Fruit fly (Drosophila melanogaster) whole organism, embryonic: ENCODE results near the gene Trm1.

Experiments
- ATbp ChIP-seq: fragments of 200-800 bp; sonication (Bioruptor generic); optimal IDR thresholded peaks from 2 replicates; lab custom pipeline; 2017; ENCODE audit warnings: missing biosample characterization, mild to moderate bottlenecking, missing genetic modification characterization, missing genetic modification reagents
- Blimp-1 ChIP-seq: fragments of 200-800 bp; sonication (Bioruptor generic); optimal IDR thresholded peaks from 3 replicates; lab custom pipeline; 2018; ENCODE audit warnings: missing biosample characterization, missing genetic modification characterization, mild to moderate bottlenecking, moderate library complexity, missing genetic modification reagents
- CG10366 ChIP-seq: fragments of 200-800 bp; sonication (Bioruptor generic); IDR thresholded peaks from 2 replicates; pipeline ENCODE4 v1.3.6; 2022; ENCODE audit warnings: missing biosample characterization, missing genetic modification characterization
- CG10565 ChIP-seq: fragments of 200-800 bp; sonication (Bioruptor generic); optimal IDR thresholded peaks from 3 replicates; lab custom pipeline; 2016; ENCODE audit warnings: missing biosample characterization, mild to moderate bottlenecking, missing genetic modification characterization
- CG10654 ChIP-seq: fragments of 200-800 bp; sonication (Bioruptor generic); optimal IDR thresholded peaks from 2 replicates; lab custom pipeline; 2016; ENCODE audit warnings: missing biosample characterization, missing genetic modification characterization
- CG12299 ChIP-seq: fragments of 200-800 bp; sonication (Bioruptor generic); optimal IDR thresholded peaks from 2 replicates; lab custom pipeline; 2018; ENCODE audit warnings: missing biosample characterization, mild to moderate bottlenecking, missing genetic modification characterization
- CG15696 ChIP-seq: fragments of 200-800 bp; sonication (Bioruptor generic); optimal IDR thresholded peaks from 2 replicates; lab custom pipeline; 2019; ENCODE audit warnings: missing biosample characterization, mild to moderate bottlenecking, missing genetic modification characterization, moderate library complexity
- CG16779 ChIP-seq: fragments of 200-800 bp; sonication (Bioruptor generic); IDR thresholded peaks from 2 replicates; pipeline ENCODE4 v1.3.6; 2022; ENCODE audit warnings: missing biosample characterization, missing genetic modification characterization
- CG18262 ChIP-seq: fragments of 200-800 bp; optimal IDR thresholded peaks from 3 replicates; lab custom pipeline; 2019; ENCODE audit warnings: missing biosample characterization, mild to moderate bottlenecking, missing genetic modification characterization, moderate library complexity
- CG31441 ChIP-seq: fragments of 200-800 bp; sonication (Bioruptor generic); IDR thresholded peaks from 2 replicates; pipeline ENCODE4 v1.3.6; 2022; ENCODE audit warnings: missing biosample characterization, missing genetic modification characterization
- CG32767 ChIP-seq: fragments of 200-800 bp; sonication (Bioruptor generic); IDR thresholded peaks from 2 replicates; pipeline ENCODE4 v1.3.6; 2022; ENCODE audit warnings: missing biosample characterization, missing genetic modification characterization
- CG3995 ChIP-seq: fragments of 200-800 bp; sonication (Bioruptor generic); optimal IDR thresholded peaks from 3 replicates; lab custom pipeline; 2016; ENCODE audit warnings: missing biosample characterization, missing genetic modification characterization
- CG42726 ChIP-seq: fragments of 200-800 bp; sonication (Bioruptor generic); IDR thresholded peaks from 2 replicates; pipeline ENCODE4 v1.3.6; 2022; ENCODE audit warnings: missing biosample characterization, missing genetic modification characterization; ENCODE audit not compliant: partially characterized antibody
- CG43689 ChIP-seq: fragments of 200-800 bp; sonication (Bioruptor generic); IDR thresholded peaks from 2 replicates; pipeline ENCODE4 v1.3.6; 2022; ENCODE audit warnings: missing biosample characterization, missing genetic modification characterization
- CG6854 ChIP-seq: fragments of 200-800 bp; sonication (Bioruptor generic); optimal IDR thresholded peaks from 3 replicates; lab custom pipeline; 2017; ENCODE audit warnings: missing biosample characterization, mild to moderate bottlenecking, missing genetic modification characterization
- CG7271 ChIP-seq: fragments of 200-800 bp; sonication (Bioruptor generic); optimal IDR thresholded peaks from 2 replicates; lab custom pipeline; 2018; ENCODE audit warnings: missing biosample characterization, mild to moderate bottlenecking, missing genetic modification characterization, moderate library complexity
- CG8765 ChIP-seq: fragments of 200-800 bp; sonication (Bioruptor generic); IDR thresholded peaks from 2 replicates; pipeline ENCODE4 v1.3.6; 2022; ENCODE audit warnings: missing biosample characterization, missing genetic modification characterization
- CG9932 ChIP-seq: fragments of 200-800 bp; sonication (Bioruptor generic); IDR thresholded peaks from 2 replicates; pipeline ENCODE4 v1.3.6; 2022; ENCODE audit warnings: missing biosample characterization, missing genetic modification characterization
- Dfd ChIP-seq, 2 experiments: fragments of >200 bp; optimal IDR thresholded peaks; 2 replicates each; lab custom pipeline; 2017; ENCODE audit warnings: missing biosample characterization in 2 of 2, missing genetic modification characterization in 2 of 2
- Doc3 ChIP-seq: fragments of 200-800 bp; sonication (Bioruptor generic); IDR thresholded peaks from 3 replicates; pipeline ENCODE4 v1.3.6; 2022; ENCODE audit warnings: missing biosample characterization, missing genetic modification characterization; ENCODE audit not compliant: partially characterized antibody
- E2f1 ChIP-seq: fragments of 200-800 bp; sonication (Bioruptor generic); IDR thresholded peaks from 2 replicates; pipeline ENCODE4 v1.3.6; 2022; ENCODE audit warnings: missing biosample characterization, missing genetic modification characterization
- H15 ChIP-seq: fragments of 200-800 bp; sonication (Bioruptor generic); IDR thresholded peaks from 3 replicates; pipeline ENCODE4 v1.3.6; 2022; ENCODE audit warnings: missing biosample characterization, missing genetic modification characterization
- HHEX ChIP-seq: fragments of 200-800 bp; sonication (Bioruptor generic); optimal IDR thresholded peaks from 3 replicates; lab custom pipeline; 2017; ENCODE audit warnings: missing biosample characterization, mild to moderate bottlenecking, missing genetic modification characterization, missing genetic modification reagents
- Hr78 ChIP-seq, 2 experiments: fragments of 200-800 bp in 1 of 2; fragments of >200 bp in 1 of 2; sonication (Bioruptor generic) in 1 of 2; optimal IDR thresholded peaks; 2 replicates each; lab custom pipeline; 2017 to 2019; ENCODE audit warnings: missing biosample characterization in 2 of 2, missing genetic modification characterization in 2 of 2, mild to moderate bottlenecking in 1 of 2, moderate library complexity in 1 of 2
- Myb ChIP-seq: fragments of 200-800 bp; sonication (Bioruptor generic); optimal IDR thresholded peaks from 2 replicates; lab custom pipeline; 2016; ENCODE audit warnings: missing biosample characterization, missing genetic modification characterization
- Rfx ChIP-seq: fragments of 200-800 bp; sonication (Bioruptor generic); IDR thresholded peaks from 2 replicates; pipeline ENCODE4 v1.3.6; 2022; ENCODE audit warnings: missing biosample characterization, missing genetic modification characterization
- Side ChIP-seq: fragments of 200-800 bp; sonication (Bioruptor generic); optimal IDR thresholded peaks from 2 replicates; lab custom pipeline; 2016; ENCODE audit warnings: missing biosample characterization, missing genetic modification characterization
- ac ChIP-seq: fragments of 200-800 bp; sonication (Bioruptor generic); optimal IDR thresholded peaks from 3 replicates; lab custom pipeline; 2017; ENCODE audit warnings: missing biosample characterization, mild to moderate bottlenecking, missing genetic modification characterization
- amos ChIP-seq: fragments of 200-800 bp; sonication (Bioruptor generic); IDR thresholded peaks from 2 replicates; pipeline ENCODE4 v1.3.6; 2022; ENCODE audit warnings: missing biosample characterization, missing genetic modification characterization; ENCODE audit not compliant: partially characterized antibody
- bigmax ChIP-seq: fragments of 200-800 bp; sonication (Bioruptor generic); optimal IDR thresholded peaks from 2 replicates; lab custom pipeline; 2018; ENCODE audit warnings: missing biosample characterization, mild to moderate bottlenecking, missing genetic modification characterization
- bowl ChIP-seq: fragments of 200-800 bp; sonication (Bioruptor generic); IDR thresholded peaks from 2 replicates; pipeline ENCODE4 v1.3.6; 2022; ENCODE audit warnings: missing biosample characterization, missing genetic modification characterization
- br ChIP-seq: fragments of >200 bp; optimal IDR thresholded peaks from 2 replicates; lab custom pipeline; 2017
- btn ChIP-seq: fragments of 200-800 bp; sonication (Bioruptor generic); optimal IDR thresholded peaks from 2 replicates; lab custom pipeline; 2016; ENCODE audit warnings: missing biosample characterization, missing genetic modification characterization
- cato ChIP-seq: fragments of 200-800 bp; sonication (Bioruptor generic); optimal IDR thresholded peaks from 2 replicates; lab custom pipeline; 2016; ENCODE audit warnings: missing biosample characterization, missing genetic modification characterization, borderline replicate concordance
- chinmo ChIP-seq: fragments of 200-800 bp; sonication (Bioruptor generic); IDR thresholded peaks from 4 replicates; pipeline ENCODE4 v1.3.6; 2022; ENCODE audit warnings: missing biosample characterization, missing genetic modification characterization; ENCODE audit not compliant: partially characterized antibody
- crc ChIP-seq: fragments of 200-800 bp; sonication (Bioruptor generic); optimal IDR thresholded peaks from 2 replicates; lab custom pipeline; 2016; ENCODE audit warnings: missing biosample characterization, missing genetic modification characterization
- dimm ChIP-seq: fragments of 200-800 bp; sonication (Bioruptor generic); IDR thresholded peaks from 2 replicates; pipeline ENCODE4 v1.3.6; 2022; ENCODE audit warnings: missing biosample characterization, missing genetic modification characterization
- disco-r ChIP-seq: fragments of 200-800 bp; sonication (Bioruptor generic); optimal IDR thresholded peaks from 2 replicates; lab custom pipeline; 2016; ENCODE audit warnings: missing biosample characterization, missing genetic modification characterization
- dm ChIP-seq: fragments of 200-800 bp; sonication (Bioruptor generic); optimal IDR thresholded peaks from 3 replicates; lab custom pipeline; 2016; ENCODE audit warnings: missing biosample characterization, missing genetic modification characterization
- ftz-f1 ChIP-seq: fragments of 200-800 bp; sonication (Bioruptor generic); optimal IDR thresholded peaks from 2 replicates; lab custom pipeline; 2016; ENCODE audit warnings: missing biosample characterization, missing genetic modification characterization
- gcm ChIP-seq: fragments of 200-800 bp; sonication (Bioruptor generic); optimal IDR thresholded peaks from 2 replicates; lab custom pipeline; 2019; ENCODE audit warnings: missing biosample characterization, mild to moderate bottlenecking, missing genetic modification characterization, moderate library complexity
- gt ChIP-seq: fragments of 200-800 bp; sonication (Bioruptor generic); IDR thresholded peaks from 2 replicates; pipeline ENCODE4 v1.3.6; 2022; ENCODE audit warnings: missing biosample characterization, missing genetic modification characterization
- lab ChIP-seq: fragments of 200-800 bp; sonication (Bioruptor generic); optimal IDR thresholded peaks from 3 replicates; lab custom pipeline; 2017; ENCODE audit warnings: missing biosample characterization, missing genetic modification characterization, mild to moderate bottlenecking, moderate library complexity, missing genetic modification reagents
- org-1 ChIP-seq: fragments of 200-800 bp; sonication (Bioruptor generic); optimal IDR thresholded peaks from 2 replicates; lab custom pipeline; 2017; ENCODE audit warnings: missing biosample characterization, missing genetic modification characterization
- p53 ChIP-seq: fragments of 200-800 bp; sonication (Bioruptor generic); optimal IDR thresholded peaks from 2 replicates; lab custom pipeline; 2016; ENCODE audit warnings: missing biosample characterization, missing genetic modification characterization
- repo ChIP-seq: fragments of 200-800 bp; sonication (Bioruptor generic); optimal IDR thresholded peaks from 2 replicates; lab custom pipeline; 2016; ENCODE audit warnings: missing biosample characterization, missing genetic modification characterization
- scrt ChIP-seq: fragments of 200-800 bp; sonication (Bioruptor generic); optimal IDR thresholded peaks from 2 replicates; lab custom pipeline; 2018; ENCODE audit warnings: missing biosample characterization, mild to moderate bottlenecking, missing genetic modification characterization, moderate library complexity
- sisA ChIP-seq: fragments of 200-800 bp; sonication (Bioruptor generic); IDR thresholded peaks from 2 replicates; pipeline ENCODE4 v1.3.6; 2022; ENCODE audit warnings: missing biosample characterization, missing genetic modification characterization
- sna ChIP-seq: fragments of 200-800 bp; sonication (Bioruptor generic); IDR thresholded peaks from 2 replicates; pipeline ENCODE4 v1.3.6; 2022; ENCODE audit warnings: missing biosample characterization, missing genetic modification characterization; ENCODE audit not compliant: partially characterized antibody
- sqz ChIP-seq: fragments of 200-800 bp; sonication (Bioruptor generic); optimal IDR thresholded peaks from 3 replicates; lab custom pipeline; 2018; ENCODE audit warnings: missing biosample characterization, mild to moderate bottlenecking, missing genetic modification characterization
- wdn ChIP-seq: fragments of 200-800 bp; sonication (Bioruptor generic); IDR thresholded peaks from 2 replicates; pipeline ENCODE4 v1.3.6; 2022; ENCODE audit warnings: missing biosample characterization, missing genetic modification characterization
- yki ChIP-seq: fragments of >200 bp; optimal IDR thresholded peaks from 3 replicates; lab custom pipeline; 2018

The Trm1 gene

DNA sequence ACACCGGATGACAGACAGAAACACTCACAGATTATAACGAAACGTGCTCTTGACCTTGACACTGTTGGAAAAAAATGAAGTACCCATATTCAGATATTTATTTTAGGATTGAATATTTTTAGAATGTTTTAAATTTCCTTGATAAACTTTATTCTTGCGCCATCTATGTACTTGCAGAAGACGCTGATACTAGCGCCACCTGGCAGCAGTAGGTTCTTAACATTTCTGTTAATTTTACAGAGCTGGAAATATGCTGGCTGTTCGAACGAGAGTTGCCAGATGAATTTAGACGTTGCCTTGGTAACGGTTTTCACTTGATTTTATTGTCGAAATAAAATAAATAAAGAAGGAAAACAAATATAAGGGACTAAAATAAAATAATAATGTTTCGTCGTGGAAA is 3.3 kb upstream of the Trm1 start, which contains the start of gene Fam92 (continued):
- no peak for TF ChIP-seq wdn
- no peak for TF ChIP-seq p53 (GFP tag; lab: Kevin White, UChicago)
- peak; percentile 54 for TF ChIP-seq CG18262
- TF ChIP-seq dm (GFP tag; lab: Kevin White, UChicago), result peak; percentile 6
- TF ChIP-seq H15 (GFP tag; lab: Robert Waterston, UW), result no peak
- 0 out of 2 replicates have a peak, but pooled peaks have one; percentile 7 for TF ChIP-seq CG8765 (GFP tag; lab: Robert Waterston, UW)
- TF ChIP-seq Rfx (GFP tag; lab: Robert Waterston, UW), result peak; percentile 91
- TF ChIP-seq gt (GFP tag; lab: Robert Waterston, UW), result no peak
- no peak for TF ChIP-seq CG10565 (GFP tag; lab: Kevin White, UChicago)
- no peak for TF ChIP-seq bowl
- TF ChIP-seq Myb (GFP tag; lab: Kevin White, UChicago), result peak; percentile 94
- no peak for TF ChIP-seq sna
- TF ChIP-seq CG31441, result peak; percentile 30; the same call in 1 of the 2 replicates
- no peak for TF ChIP-seq CG16779 (GFP tag; lab: Robert Waterston, UW)
- TF ChIP-seq Blimp-1, result peak; percentile 39
- TF ChIP-seq CG9932 (GFP tag; lab: Robert Waterston, UW), result peak; percentile 61
- peak; percentile 64 for TF ChIP-seq CG15696 (tag; lab: Kevin White, UChicago)
- TF ChIP-seq br (lab: Kevin White, UChicago), result no peak
- no peak for TF ChIP-seq org-1 (GFP tag; lab: Kevin White, UChicago)
- no peak for TF ChIP-seq CG32767 (GFP tag; lab: Robert Waterston, UW)
- no peak for TF ChIP-seq cato (GFP tag; lab: Kevin White, UChicago)
- no peak for TF ChIP-seq CG7271
- TF ChIP-seq bigmax (GFP tag; lab: Kevin White, UChicago), result no peak
- TF ChIP-seq sqz, result no peak
- TF ChIP-seq gcm (GFP tag; lab: Kevin White, UChicago), result peak; percentile 71
- no peak for TF ChIP-seq repo (GFP tag; lab: Kevin White, UChicago)
- TF ChIP-seq Doc3 (GFP tag; lab: Robert Waterston, UW), result no peak
- no peak for TF ChIP-seq disco-r
- TF ChIP-seq CG12299 (tag; lab: Kevin White, UChicago), result peak; percentile 41
- no peak for TF ChIP-seq CG6854 (GFP tag; lab: Kevin White, UChicago)
- peak; percentile 56 for TF ChIP-seq lab (GFP tag; lab: Kevin White, UChicago)
- no peak for TF ChIP-seq ATbp (GFP tag; lab: Kevin White, UChicago)
- TF ChIP-seq Dfd (GFP tag; optimal IDR thresholded peaks at IDR 0.05; lab: Kevin White, UChicago), result no peak
- peak; percentile 44; the same call in 1 of the 2 replicates for TF ChIP-seq CG10366 (GFP tag; lab: Robert Waterston, UW)
- TF ChIP-seq amos (GFP tag; lab: Robert Waterston, UW), result peak; percentile 27; the same call in 1 of the 2 replicates
- TF ChIP-seq btn (GFP tag; lab: Kevin White, UChicago), result no peak
- TF ChIP-seq dimm, result no peak
- peak; percentile 26 for TF ChIP-seq CG3995 (GFP tag; lab: Kevin White, UChicago)
- TF ChIP-seq sisA (GFP tag; lab: Robert Waterston, UW), result peak; percentile 45; the same call in 1 of the 2 replicates
- no peak for TF ChIP-seq crc (GFP tag; lab: Kevin White, UChicago)
- peak; percentile 69 for TF ChIP-seq ftz-f1 (GFP tag; lab: Kevin White, UChicago)
- no peak for TF ChIP-seq CG43689 (GFP tag; lab: Robert Waterston, UW)
- no peak for TF ChIP-seq yki
- peak; percentile 25; the same call in 1 of the 2 replicates for TF ChIP-seq E2f1 (GFP tag; lab: Robert Waterston, UW)
- peak; percentile 37 for TF ChIP-seq HHEX (GFP tag; lab: Kevin White, UChicago)
- TF ChIP-seq CG10654 (GFP tag; lab: Kevin White, UChicago), result no peak
- TF ChIP-seq scrt, result no peak
- TF ChIP-seq Hr78 (GFP tag; optimal IDR thresholded peaks at IDR 0.05; lab: Kevin White, UChicago), result no peak
- no peak for TF ChIP-seq ac (GFP tag; lab: Kevin White, UChicago)
- peak; percentile 21 for TF ChIP-seq Side (GFP tag; lab: Kevin White, UChicago)
- no peak for TF ChIP-seq chinmo (GFP tag; lab: Robert Waterston, UW)
- 0 out of 2 replicates have a peak, but pooled peaks have one; percentile 27 for TF ChIP-seq CG42726 (GFP tag; lab: Robert Waterston, UW)
